Worm (Caenorhabditis elegans) whole organism, L1 larva: Measurements from ENCODE around the gene prk-1.

Source experiments
- Y116A8C.19 ChIP-seq: sonication (generic microtip); optimal IDR thresholded peaks from 2 replicates; lab custom pipeline; 2016; ENCODE audit warnings: missing compliant biosample characterization, missing genetic modification characterization, borderline replicate concordance
- aly-2 ChIP-seq: fragments of 150-350 bp; optimal IDR thresholded peaks from 2 replicates; lab custom pipeline; 2014; ENCODE audit warnings: missing biosample characterization, missing genetic modification characterization
- fkh-10 ChIP-seq: sonication (generic microtip); optimal IDR thresholded peaks from 2 replicates; lab custom pipeline; 2017; ENCODE audit warnings: missing biosample characterization, missing genetic modification reagents, missing genetic modification characterization
- jun-1 ChIP-seq: fragments of 150-350 bp; optimal IDR thresholded peaks from 2 replicates; lab custom pipeline; 2014; ENCODE audit warnings: missing biosample characterization, missing genetic modification reagents, missing genetic modification characterization
- mdl-1 ChIP-seq, 2 experiments: fragments of 150-350 bp; optimal IDR thresholded peaks; 2 replicates each; lab custom pipeline; 2014 to 2017; ENCODE audit warnings: missing biosample characterization in 2 of 2, missing genetic modification characterization in 2 of 2, inconsistent platforms in 1 of 2
- nhr-11 ChIP-seq: fragments of 150-350 bp; optimal IDR thresholded peaks from 2 replicates; lab custom pipeline; 2014; ENCODE audit warnings: missing biosample characterization, missing genetic modification characterization
- skn-1 ChIP-seq: fragments of 150-350 bp; optimal IDR thresholded peaks from 2 replicates; lab custom pipeline; 2014; ENCODE audit warnings: missing biosample characterization, missing genetic modification characterization
- snpc-4 ChIP-seq: fragments of 150-350 bp; optimal IDR thresholded peaks from 2 replicates; lab custom pipeline; 2014; ENCODE audit warnings: missing biosample characterization, missing genetic modification characterization
- sptf-1 ChIP-seq: fragments of 150-350 bp; optimal IDR thresholded peaks from 2 replicates; lab custom pipeline; 2014; ENCODE audit warnings: missing biosample characterization, missing genetic modification characterization
- swsn-7 ChIP-seq: sonication (generic microtip); optimal IDR thresholded peaks from 2 replicates; lab custom pipeline; 2016; ENCODE audit warnings: missing genetic modification characterization, missing compliant biosample characterization

- no peak for TF ChIP-seq nhr-11
- TF ChIP-seq jun-1 (tag; lab: Kevin White, UChicago) = no peak
- no peak for TF ChIP-seq snpc-4 (tag; lab: Kevin White, UChicago)
- no peak for TF ChIP-seq skn-1 (tag; lab: Kevin White, UChicago)
- no peak for TF ChIP-seq fkh-10
- no peak for TF ChIP-seq Y116A8C.19
- TF ChIP-seq mdl-1 (tag; optimal IDR thresholded peaks at IDR 0.05; lab: Kevin White, UChicago) = no peak
- TF ChIP-seq aly-2 = no peak
- no peak for TF ChIP-seq sptf-1
- no peak for TF ChIP-seq swsn-7 (tag; lab: Kevin White, UChicago)
These were observed 20.9 kb upstream of the prk-1 start, which contains the start of gene F31E3.12 for ce11 chrIII:6969090-6969489.
